Worm (Caenorhabditis elegans): Measurements from ENCODE around the gene swt-1.

ce11 chrIV:262460-262859, 44.8 kb upstream of the swt-1 start:
- no peak for TF ChIP-seq unc-39 (tag; optimal IDR thresholded peaks at IDR 0.05)
- no peak for TF ChIP-seq bed-3 (GFP tag; optimal IDR thresholded peaks at IDR 0.05)
- TF ChIP-seq ces-1 (GFP tag; optimal IDR thresholded peaks at IDR 0.05) = no peak
- no peak for TF ChIP-seq sptf-1 (tag; optimal IDR thresholded peaks at IDR 0.05)
- TF ChIP-seq mab-5 (tag; optimal IDR thresholded peaks at IDR 0.05) = no peak
- TF ChIP-seq hlh-1 (tag; optimal IDR thresholded peaks at IDR 0.05) = no peak
- TF ChIP-seq nhr-76 (tag; optimal IDR thresholded peaks at IDR 0.05) = no peak
- no peak for TF ChIP-seq drap-1 (GFP tag; optimal IDR thresholded peaks at IDR 0.05)
- no peak for TF ChIP-seq unc-62 (GFP tag; optimal IDR thresholded peaks at IDR 0.05)
- no peak for TF ChIP-seq lin-32 (GFP tag; optimal IDR thresholded peaks at IDR 0.05)
- no peak for TF ChIP-seq snpc-4 (tag; optimal IDR thresholded peaks at IDR 0.05)
- no peak for TF ChIP-seq ceh-39 (tag; optimal IDR thresholded peaks at IDR 0.05)
- TF ChIP-seq elt-1 (tag; optimal IDR thresholded peaks at IDR 0.05; ENCODE audit: borderline replicate concordance, insufficient read depth) = no peak
